Worm (Caenorhabditis elegans) whole organism, L4/young adult: ENCODE data around the gene srsx-24.

Experiments
- W03F9.2 ChIP-seq: fragments of 150-350 bp; optimal IDR thresholded peaks from 2 replicates; lab custom pipeline; 2014; ENCODE audit warnings: missing biosample characterization, missing genetic modification characterization
- dao-5 ChIP-seq: sonication (generic microtip); optimal IDR thresholded peaks from 2 replicates; lab custom pipeline; 2016; ENCODE audit warnings: missing genotype, missing genetic modification characterization, moderate library complexity, missing compliant biosample characterization

- TF ChIP-seq W03F9.2 (no peak), dao-5 (tag; lab: Kevin White, UChicago) (no peak)
Observed at ce11 chrV:7343522-7343921, 35.8 kb downstream of the srsx-24 start, which contains the start of gene srh-244.
